Worm (Caenorhabditis elegans) whole organism, L2 larva: ENCODE measurements around the gene srx-41.

Source experiments
- C34F6.9 ChIP-seq: fragments of 150-350 bp; optimal IDR thresholded peaks from 2 replicates; lab custom pipeline; 2014; ENCODE audit warnings: missing biosample characterization, missing genetic modification characterization
- F13H6.1 ChIP-seq: sonication (generic microtip); optimal IDR thresholded peaks from 2 replicates; lab custom pipeline; 2016; ENCODE audit warnings: missing genetic modification characterization, missing compliant biosample characterization
- Y55F3AM.14 ChIP-seq: fragments of 200-800 bp; sonication (Bioruptor generic); optimal IDR thresholded peaks from 2 replicates; lab custom pipeline; 2018; ENCODE audit warnings: mild to moderate bottlenecking, missing genetic modification characterization, missing compliant biosample characterization
- aly-2 ChIP-seq: fragments of 150-350 bp; optimal IDR thresholded peaks from 2 replicates; lab custom pipeline; 2014; ENCODE audit warnings: missing biosample characterization, missing genetic modification characterization
- ama-1 ChIP-seq: fragments of 150-350 bp; optimal IDR thresholded peaks from 2 replicates; lab custom pipeline; 2018; ENCODE audit warnings: inconsistent platforms
- blmp-1 ChIP-seq: sonication (generic microtip); optimal IDR thresholded peaks from 2 replicates; lab custom pipeline; 2017; ENCODE audit warnings: missing genetic modification characterization, mild to moderate bottlenecking, missing compliant biosample characterization, antibody characterized with exemption, moderate library complexity; ENCODE audit not compliant: insufficient read depth
- ceh-82 ChIP-seq: fragments of 150-350 bp; optimal IDR thresholded peaks from 2 replicates; lab custom pipeline; 2014; ENCODE audit warnings: missing biosample characterization, missing genetic modification characterization
- crh-2 ChIP-seq: sonication (generic microtip); optimal IDR thresholded peaks from 2 replicates; lab custom pipeline; 2017; ENCODE audit warnings: missing biosample characterization, missing genetic modification characterization
- egl-27 ChIP-seq: sonication (generic microtip); optimal IDR thresholded peaks from 3 replicates; lab custom pipeline; 2017; ENCODE audit warnings: missing biosample characterization, missing genetic modification reagents, missing genetic modification characterization
- elt-1 ChIP-seq: fragments of 150-350 bp; optimal IDR thresholded peaks from 2 replicates; lab custom pipeline; 2014; ENCODE audit warnings: missing biosample characterization, missing genetic modification characterization
- elt-3 ChIP-seq: sonication (generic microtip); optimal IDR thresholded peaks from 2 replicates; lab custom pipeline; 2017; ENCODE audit warnings: missing biosample characterization, missing genetic modification characterization
- fos-1 ChIP-seq: fragments of 150-350 bp; optimal IDR thresholded peaks from 2 replicates; lab custom pipeline; 2014; ENCODE audit warnings: missing biosample characterization, missing genetic modification characterization
- gmeb-1 ChIP-seq: fragments of 150-350 bp; optimal IDR thresholded peaks from 2 replicates; lab custom pipeline; 2014; ENCODE audit warnings: missing biosample characterization, missing genetic modification characterization
- lin-11 ChIP-seq: fragments of 150-350 bp; sonication (generic microtip); optimal IDR thresholded peaks from 2 replicates; lab custom pipeline; 2014; ENCODE audit warnings: missing biosample characterization, missing genetic modification characterization, inconsistent platforms, mixed read lengths
- lsy-2 ChIP-seq, 2 experiments: fragments of 150-350 bp in 1 of 2; sonication (generic microtip) in 1 of 2; optimal IDR thresholded peaks; 2 replicates each; lab custom pipeline; 2014 to 2017; ENCODE audit warnings: missing biosample characterization in 2 of 2, missing genetic modification characterization in 2 of 2
- mbf-1 ChIP-seq: sonication (generic microtip); optimal IDR thresholded peaks from 2 replicates; lab custom pipeline; 2017; ENCODE audit warnings: missing biosample characterization, missing genetic modification characterization
- mdl-1 ChIP-seq, 2 experiments: fragments of 150-350 bp in 1 of 2; sonication (generic microtip) in 1 of 2; optimal IDR thresholded peaks; 2 replicates each; lab custom pipeline; 2017; ENCODE audit warnings: missing biosample characterization in 2 of 2, missing genetic modification characterization in 2 of 2
- nhr-10 ChIP-seq: sonication (generic microtip); optimal IDR thresholded peaks from 2 replicates; lab custom pipeline; 2017; ENCODE audit warnings: missing biosample characterization, missing genetic modification characterization
- nhr-11 ChIP-seq: fragments of 150-350 bp; optimal IDR thresholded peaks from 2 replicates; lab custom pipeline; 2014; ENCODE audit warnings: missing biosample characterization, missing genetic modification characterization
- nhr-12 ChIP-seq: fragments of 150-350 bp; optimal IDR thresholded peaks from 2 replicates; lab custom pipeline; 2014; ENCODE audit warnings: missing biosample characterization, missing genetic modification characterization
- nhr-129 ChIP-seq: fragments of 150-350 bp; optimal IDR thresholded peaks from 2 replicates; lab custom pipeline; 2014; ENCODE audit warnings: missing biosample characterization, missing genetic modification characterization
- nhr-21 ChIP-seq: fragments of 150-350 bp; optimal IDR thresholded peaks from 2 replicates; lab custom pipeline; 2014; ENCODE audit warnings: missing biosample characterization, missing genetic modification characterization
- nhr-23 ChIP-seq: fragments of 150-350 bp; optimal IDR thresholded peaks from 2 replicates; lab custom pipeline; 2014; ENCODE audit warnings: missing biosample characterization, missing genetic modification reagents, missing genetic modification characterization
- nhr-237 ChIP-seq: fragments of 150-350 bp; optimal IDR thresholded peaks from 2 replicates; lab custom pipeline; 2014; ENCODE audit warnings: missing biosample characterization, missing genetic modification characterization
- nhr-25 ChIP-seq: fragments of 150-350 bp; sonication (generic microtip); optimal IDR thresholded peaks from 3 replicates; lab custom pipeline; 2014; ENCODE audit warnings: missing biosample characterization, missing genetic modification characterization
- nhr-6 ChIP-seq: fragments of 150-350 bp; optimal IDR thresholded peaks from 2 replicates; lab custom pipeline; 2014; ENCODE audit warnings: missing biosample characterization, missing genetic modification characterization
- nhr-77 ChIP-seq: fragments of 150-350 bp; optimal IDR thresholded peaks from 2 replicates; lab custom pipeline; 2014; ENCODE audit warnings: missing biosample characterization, missing genetic modification characterization
- peb-1 ChIP-seq: fragments of 150-350 bp; optimal IDR thresholded peaks from 2 replicates; lab custom pipeline; 2014; ENCODE audit warnings: missing biosample characterization, missing genetic modification characterization
- sem-4 ChIP-seq: fragments of 150-350 bp; optimal IDR thresholded peaks from 2 replicates; lab custom pipeline; 2014; ENCODE audit warnings: missing biosample characterization, missing genetic modification reagents, missing genetic modification characterization
- sma-3 ChIP-seq: sonication (generic microtip); optimal IDR thresholded peaks from 2 replicates; lab custom pipeline; 2016; ENCODE audit warnings: missing genetic modification reagents, missing genetic modification characterization, missing compliant biosample characterization
- sma-9 ChIP-seq, 2 experiments: fragments of 150-350 bp in 1 of 2; sonication (generic microtip) in 1 of 2; optimal IDR thresholded peaks; 2 replicates each; lab custom pipeline; 2014 to 2016; ENCODE audit warnings: missing genetic modification characterization in 2 of 2, mild to moderate bottlenecking in 1 of 2, missing biosample characterization in 1 of 2, missing compliant biosample characterization in 1 of 2, missing genetic modification reagents in 1 of 2, moderate library complexity in 1 of 2
- unc-55 ChIP-seq: fragments of 150-350 bp; sonication (generic microtip); optimal IDR thresholded peaks from 3 replicates; lab custom pipeline; 2014; ENCODE audit warnings: missing biosample characterization, missing genetic modification reagents, missing genetic modification characterization
- unc-62 ChIP-seq: fragments of 150-350 bp; optimal IDR thresholded peaks from 2 replicates; lab custom pipeline; 2014; ENCODE audit warnings: missing biosample characterization, missing genetic modification reagents, missing genetic modification characterization
- zag-1 ChIP-seq: fragments of 150-350 bp; optimal IDR thresholded peaks from 2 replicates; lab custom pipeline; 2014; ENCODE audit warnings: missing biosample characterization, missing genetic modification characterization

The srx-41 gene

DNA sequence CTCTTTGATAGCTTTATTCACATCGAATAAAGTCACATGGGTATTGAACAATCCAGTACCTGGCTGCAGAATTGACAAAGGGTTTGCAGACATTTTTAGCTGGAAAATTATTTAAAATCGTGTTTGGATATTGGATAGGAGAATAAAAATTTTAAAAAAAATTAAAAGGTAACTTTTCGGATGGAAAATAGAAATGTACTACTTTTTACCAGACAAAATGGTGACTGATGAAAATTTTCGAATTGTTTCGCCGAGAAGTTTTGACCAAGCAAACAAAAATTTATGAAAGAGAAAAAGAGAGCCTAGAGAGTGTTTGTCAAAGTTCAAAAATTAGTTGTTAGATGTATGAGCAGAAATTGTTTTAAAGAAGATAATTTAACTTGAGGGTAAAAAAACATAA is 10.9 kb upstream of the srx-41 start, which contains the start of gene F59B1.10:
Gene F59B1.10, minus strand, starts transcription at position 101 of the 400 bp plus-strand sequence.
- TF ChIP-seq blmp-1 (tag; lab: Kevin White, UChicago) (no peak), nhr-23 (no peak), nhr-12 (tag; lab: Kevin White, UChicago) (no peak), unc-55 (GFP tag; lab: Kevin White, UChicago) (no peak), unc-62 (GFP tag; lab: Kevin White, UChicago) (no peak), nhr-25 (tag; lab: Kevin White, UChicago) (no peak), Y55F3AM.14 (GFP tag; lab: Kevin White, UChicago) (no peak), sma-3 (GFP tag; lab: Kevin White, UChicago) (no peak), nhr-10 (tag; lab: Kevin White, UChicago) (no peak), nhr-237 (no peak), mbf-1 (tag; lab: Kevin White, UChicago) (no peak), peb-1 (tag; lab: Kevin White, UChicago) (no peak), egl-27 (tag; lab: Kevin White, UChicago) (no peak), ceh-82 (no peak), sma-9 (GFP tag; optimal IDR thresholded peaks at IDR 0.05; lab: Kevin White, UChicago) (no peak), sma-9 (tag; optimal IDR thresholded peaks at IDR 0.05; lab: Kevin White, UChicago) (no peak), lin-11 (no peak), elt-3 (tag; lab: Kevin White, UChicago) (no peak), nhr-11 (tag; lab: Kevin White, UChicago) (no peak)

DNA sequence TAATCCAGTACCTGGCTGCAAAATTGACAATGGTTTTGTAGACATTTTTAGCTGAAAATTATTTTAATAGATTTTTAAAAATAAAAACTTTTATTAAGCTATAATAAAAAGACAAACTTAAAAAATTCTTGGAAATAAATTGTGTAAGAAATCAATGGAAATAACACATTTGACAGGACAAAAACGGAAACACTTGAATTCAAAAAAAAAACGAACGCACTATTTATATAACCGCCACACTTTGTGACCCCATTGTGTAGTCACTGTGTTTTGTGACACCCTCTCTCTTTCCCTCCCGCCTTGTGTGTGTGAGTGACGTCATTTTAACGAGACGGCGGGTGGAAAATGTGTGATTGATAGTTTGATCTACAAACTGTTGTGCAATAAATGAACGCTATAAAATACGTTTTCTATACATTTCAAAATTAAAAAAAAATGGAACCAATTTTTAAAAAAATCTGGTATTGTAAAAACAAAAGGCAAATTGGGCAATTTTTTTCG is 7.3 kb upstream of the srx-41 start, which contains the start of gene F59B1.8:
Gene F59B1.8, minus strand, starts transcription at position 51 of the 501 bp plus-strand sequence.
- TF ChIP-seq fos-1 (tag; lab: Kevin White, UChicago) (peak; percentile 91), gmeb-1 (tag; lab: Kevin White, UChicago) (peak; percentile 66), elt-1 (tag; lab: Kevin White, UChicago) (no peak), lsy-2 (tag; optimal IDR thresholded peaks at IDR 0.05; lab: Kevin White, UChicago) (peak in 1 of 2 experiments; percentile 49), nhr-77 (tag; lab: Kevin White, UChicago) (no peak), nhr-10 (tag; lab: Kevin White, UChicago) (no peak), nhr-21 (peak; percentile 3), F13H6.1 (tag; lab: Kevin White, UChicago) (peak; percentile 78), sem-4 (tag; lab: Kevin White, UChicago) (peak; percentile 55), mdl-1 (tag; optimal IDR thresholded peaks at IDR 0.05; lab: Kevin White, UChicago) (peak in 1 of 2 experiments; percentile 9), sma-3 (GFP tag; lab: Kevin White, UChicago) (peak; percentile 58), C34F6.9 (tag; lab: Kevin White, UChicago) (peak; percentile 34), zag-1 (tag; lab: Kevin White, UChicago) (no peak), sma-9 (GFP tag; optimal IDR thresholded peaks at IDR 0.05; lab: Kevin White, UChicago) (peak; percentile 97), sma-9 (tag; optimal IDR thresholded peaks at IDR 0.05; lab: Kevin White, UChicago) (no peak), mbf-1 (tag; lab: Kevin White, UChicago) (no peak), crh-2 (tag; lab: Kevin White, UChicago) (peak; percentile 25), blmp-1 (tag; lab: Kevin White, UChicago) (no peak), nhr-25 (tag; lab: Kevin White, UChicago) (peak; percentile 72), nhr-129 (tag; lab: Kevin White, UChicago) (peak; percentile 68)

DNA sequence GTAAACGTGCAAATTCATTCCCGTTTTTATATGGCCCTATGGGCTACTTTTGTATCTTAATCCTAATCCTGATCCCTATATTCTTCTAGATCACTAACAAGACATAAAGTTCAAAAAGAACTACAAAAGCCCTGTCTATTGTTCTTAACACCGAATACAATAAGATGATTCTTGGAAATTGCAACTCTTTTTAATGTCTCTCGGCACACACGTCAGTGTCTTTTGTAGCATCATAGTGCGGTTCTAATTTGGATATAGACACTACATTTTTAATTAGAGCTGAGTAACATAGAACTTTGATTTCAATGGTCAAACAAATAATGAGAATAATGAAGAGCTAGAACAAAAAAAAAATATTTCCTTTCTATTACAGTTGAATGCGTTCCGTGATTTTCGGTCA is 2.9 kb upstream of the srx-41 start:
- TF ChIP-seq blmp-1 (tag; lab: Kevin White, UChicago) (no peak), ceh-82 (no peak), ama-1 (no peak), nhr-21 (no peak), nhr-129 (tag; lab: Kevin White, UChicago) (no peak), nhr-6 (tag; lab: Kevin White, UChicago) (no peak), lsy-2 (tag; optimal IDR thresholded peaks at IDR 0.05; lab: Kevin White, UChicago) (no peak), nhr-23 (no peak), C34F6.9 (tag; lab: Kevin White, UChicago) (no peak), aly-2 (tag; lab: Kevin White, UChicago) (no peak)
